Fruit fly (Drosophila melanogaster) whole organism, embryonic: ENCODE data around the gene CG42375.

Experiments
- ATbp ChIP-seq: fragments of 200-800 bp; sonication (Bioruptor generic); optimal IDR thresholded peaks from 2 replicates; lab custom pipeline; 2017; ENCODE audit warnings: missing biosample characterization, mild to moderate bottlenecking, missing genetic modification characterization, missing genetic modification reagents
- CG11456 ChIP-seq: fragments of 200-800 bp; sonication (Bioruptor generic); IDR thresholded peaks from 3 replicates; pipeline ENCODE4 v1.3.6; 2022; ENCODE audit warnings: missing biosample characterization, missing genetic modification characterization
- CG11695 ChIP-seq: fragments of 200-800 bp; sonication (Bioruptor generic); IDR thresholded peaks from 3 replicates; pipeline ENCODE4 v1.3.6; 2022; ENCODE audit warnings: missing biosample characterization, missing genetic modification characterization
- CG12071 ChIP-seq: fragments of 200-800 bp; sonication (Bioruptor generic); optimal IDR thresholded peaks from 3 replicates; lab custom pipeline; 2018; ENCODE audit warnings: missing biosample characterization, mild to moderate bottlenecking, missing genetic modification characterization
- CG17361 ChIP-seq: fragments of 200-800 bp; sonication (Bioruptor generic); IDR thresholded peaks from 3 replicates; pipeline ENCODE4 v1.3.6; 2022; ENCODE audit warnings: missing biosample characterization, missing genetic modification characterization
- CG1832 ChIP-seq: fragments of 200-800 bp; sonication (Bioruptor generic); optimal IDR thresholded peaks from 2 replicates; lab custom pipeline; 2017; ENCODE audit warnings: missing biosample characterization, mild to moderate bottlenecking, missing genetic modification characterization, inconsistent platforms
- CG3163 ChIP-seq: fragments of 200-800 bp; sonication (Bioruptor generic); optimal IDR thresholded peaks from 3 replicates; lab custom pipeline; 2016; ENCODE audit warnings: missing biosample characterization, missing genetic modification characterization
- CG34376 ChIP-seq: fragments of 200-800 bp; sonication (Bioruptor generic); optimal IDR thresholded peaks from 2 replicates; lab custom pipeline; 2018; ENCODE audit warnings: missing biosample characterization, mild to moderate bottlenecking, missing genetic modification characterization
- CG3847 ChIP-seq: fragments of 200-800 bp; sonication (Bioruptor generic); IDR thresholded peaks from 2 replicates; pipeline ENCODE4 v1.3.6; 2022; ENCODE audit warnings: missing biosample characterization, missing genetic modification characterization
- CG4282 ChIP-seq: fragments of 200-800 bp; sonication (Bioruptor generic); optimal IDR thresholded peaks from 2 replicates; lab custom pipeline; 2016; ENCODE audit warnings: missing biosample characterization, missing genetic modification characterization
- CG6683 ChIP-seq: fragments of 200-800 bp; sonication (Bioruptor generic); optimal IDR thresholded peaks from 2 replicates; lab custom pipeline; 2017; ENCODE audit warnings: missing biosample characterization, mild to moderate bottlenecking, missing genetic modification characterization, missing genetic modification reagents
- CG6689 ChIP-seq: fragments of 200-800 bp; sonication (Bioruptor generic); IDR thresholded peaks from 2 replicates; pipeline ENCODE4 v1.3.6; 2022; ENCODE audit warnings: missing biosample characterization, missing genetic modification characterization
- CG6765 ChIP-seq: fragments of 200-800 bp; sonication (Bioruptor generic); optimal IDR thresholded peaks from 3 replicates; lab custom pipeline; 2017; ENCODE audit warnings: missing biosample characterization, mild to moderate bottlenecking, missing genetic modification characterization
- CG7372 ChIP-seq: fragments of 200-800 bp; sonication (Bioruptor generic); IDR thresholded peaks from 2 replicates; pipeline ENCODE4 v1.3.6; 2022; ENCODE audit warnings: missing biosample characterization, missing genetic modification characterization
- CG7556 ChIP-seq: fragments of 200-800 bp; sonication (Bioruptor generic); optimal IDR thresholded peaks from 2 replicates; lab custom pipeline; 2017; ENCODE audit warnings: missing biosample characterization, mild to moderate bottlenecking, missing genetic modification characterization
- D ChIP-seq, 2 experiments: fragments of 200-800 bp in 1 of 2; fragments of >200 bp in 1 of 2; sonication (Bioruptor generic) in 1 of 2; optimal IDR thresholded peaks; 2 replicates in 1 of 2; 3 replicates in 1 of 2; lab custom pipeline; 2017; ENCODE audit warnings: mild to moderate bottlenecking in 1 of 2, missing biosample characterization in 1 of 2, missing genetic modification characterization in 1 of 2, missing genetic modification reagents in 1 of 2
- Dip2 ChIP-seq: fragments of 200-800 bp; sonication (Bioruptor generic); IDR thresholded peaks from 2 replicates; pipeline ENCODE4 v1.3.6; 2022; ENCODE audit warnings: missing biosample characterization, missing genetic modification characterization
- E2f1 ChIP-seq: fragments of 200-800 bp; sonication (Bioruptor generic); IDR thresholded peaks from 2 replicates; pipeline ENCODE4 v1.3.6; 2022; ENCODE audit warnings: missing biosample characterization, missing genetic modification characterization
- Fer2 ChIP-seq: fragments of 200-800 bp; sonication (Bioruptor generic); optimal IDR thresholded peaks from 2 replicates; lab custom pipeline; 2018; ENCODE audit warnings: missing biosample characterization, mild to moderate bottlenecking, missing genetic modification characterization, moderate library complexity
- MTF-1 ChIP-seq: fragments of 200-800 bp; sonication (Bioruptor generic); optimal IDR thresholded peaks from 2 replicates; lab custom pipeline; 2018; ENCODE audit warnings: missing biosample characterization, mild to moderate bottlenecking, missing genetic modification characterization, borderline replicate concordance
- Sin3A ChIP-seq: fragments of >200 bp; optimal IDR thresholded peaks from 2 replicates; lab custom pipeline; 2018
- Spps ChIP-seq: fragments of 200-800 bp; sonication (Bioruptor generic); optimal IDR thresholded peaks from 2 replicates; lab custom pipeline; 2018; ENCODE audit warnings: missing biosample characterization, mild to moderate bottlenecking, missing genetic modification characterization
- Trl ChIP-seq, 3 experiments: fragments of >200 bp in 2 of 3; fragments of 200-800 bp in 1 of 3; sonication (Bioruptor generic) in 1 of 3; optimal IDR thresholded peaks; 2 replicates in 1 of 3; 3 replicates in 2 of 3; lab custom pipeline; 2016 to 2017; ENCODE audit warnings: missing biosample characterization in 1 of 3, missing genetic modification characterization in 1 of 3
- Xrp1 ChIP-seq: fragments of 200-800 bp; sonication (Bioruptor generic); IDR thresholded peaks from 2 replicates; pipeline ENCODE4 v1.3.6; 2022; ENCODE audit warnings: missing biosample characterization, missing genetic modification characterization
- ase ChIP-seq: fragments of 200-800 bp; sonication (Bioruptor generic); IDR thresholded peaks from 3 replicates; pipeline ENCODE4 v1.3.6; 2022; ENCODE audit warnings: missing biosample characterization, missing genetic modification characterization
- ato ChIP-seq: fragments of 200-800 bp; sonication (Bioruptor generic); IDR thresholded peaks from 2 replicates; pipeline ENCODE4 v1.3.6; 2022; ENCODE audit warnings: missing biosample characterization, missing genetic modification characterization; ENCODE audit not compliant: partially characterized antibody
- az2 ChIP-seq: fragments of 200-800 bp; sonication (Bioruptor generic); optimal IDR thresholded peaks from 3 replicates; lab custom pipeline; 2016; ENCODE audit warnings: missing biosample characterization, missing genetic modification characterization
- bcd ChIP-seq: fragments of 200-800 bp; sonication (Bioruptor generic); optimal IDR thresholded peaks from 2 replicates; lab custom pipeline; 2017; ENCODE audit warnings: missing biosample characterization, mild to moderate bottlenecking, missing genetic modification characterization
- bsh ChIP-seq, 2 experiments: fragments of 200-800 bp; sonication (Bioruptor generic); optimal IDR thresholded peaks; 2 replicates each; lab custom pipeline; 2017 to 2018; ENCODE audit warnings: mild to moderate bottlenecking in 2 of 2, missing biosample characterization in 2 of 2, missing genetic modification characterization in 2 of 2, moderate library complexity in 1 of 2
- cato ChIP-seq: fragments of 200-800 bp; sonication (Bioruptor generic); optimal IDR thresholded peaks from 2 replicates; lab custom pipeline; 2016; ENCODE audit warnings: missing biosample characterization, missing genetic modification characterization, borderline replicate concordance
- chif ChIP-seq, 2 experiments: fragments of 200-800 bp; sonication (Bioruptor generic); optimal IDR thresholded peaks; 3 replicates each; lab custom pipeline; 2016; ENCODE audit warnings: missing biosample characterization in 2 of 2, missing genetic modification characterization in 2 of 2
- croc ChIP-seq: fragments of 200-800 bp; sonication (Bioruptor generic); conservative IDR thresholded peaks from 3 replicates; pipeline ENCODE4 v1.3.6; 2022; ENCODE audit warnings: missing biosample characterization, missing genetic modification characterization
- dmrt99B ChIP-seq: fragments of 200-800 bp; sonication (Bioruptor generic); optimal IDR thresholded peaks from 2 replicates; lab custom pipeline; 2018; ENCODE audit warnings: missing biosample characterization, mild to moderate bottlenecking, missing genetic modification characterization, moderate library complexity
- fru ChIP-seq: fragments of >200 bp; optimal IDR thresholded peaks from 2 replicates; lab custom pipeline; 2017
- fu2 ChIP-seq: fragments of 200-800 bp; sonication (Bioruptor generic); optimal IDR thresholded peaks from 2 replicates; lab custom pipeline; 2016; ENCODE audit warnings: missing biosample characterization, missing genetic modification characterization
- gsb ChIP-seq: fragments of 200-800 bp; sonication (Bioruptor generic); IDR thresholded peaks from 2 replicates; pipeline ENCODE4 v1.3.6; 2022; ENCODE audit warnings: missing biosample characterization, missing genetic modification characterization
- hth ChIP-seq: fragments of >200 bp; optimal IDR thresholded peaks from 2 replicates; lab custom pipeline; 2017; ENCODE audit warnings: inconsistent platforms
- ind ChIP-seq: fragments of 200-800 bp; sonication (Bioruptor generic); optimal IDR thresholded peaks from 3 replicates; lab custom pipeline; 2016; ENCODE audit warnings: missing biosample characterization, missing genetic modification characterization
- nerfin-1 ChIP-seq: fragments of 200-800 bp; sonication (Bioruptor generic); optimal IDR thresholded peaks from 3 replicates; lab custom pipeline; 2019; ENCODE audit warnings: missing biosample characterization, mild to moderate bottlenecking, missing genetic modification characterization, moderate library complexity
- oc ChIP-seq: fragments of 200-800 bp; sonication (Bioruptor generic); optimal IDR thresholded peaks from 2 replicates; lab custom pipeline; 2018; ENCODE audit warnings: missing biosample characterization, mild to moderate bottlenecking, missing genetic modification characterization, moderate library complexity
- odd ChIP-seq: fragments of 200-800 bp; sonication (Bioruptor generic); optimal IDR thresholded peaks from 2 replicates; lab custom pipeline; 2017; ENCODE audit warnings: missing biosample characterization, mild to moderate bottlenecking, missing genetic modification characterization
- otp ChIP-seq: fragments of 200-800 bp; sonication (Bioruptor generic); IDR thresholded peaks from 3 replicates; pipeline ENCODE4, ENCODE4 v1.3.6; 2022; ENCODE audit warnings: missing biosample characterization, missing genetic modification characterization
- pb ChIP-seq: fragments of 200-800 bp; sonication (Bioruptor generic); optimal IDR thresholded peaks from 3 replicates; lab custom pipeline; 2016; ENCODE audit warnings: missing biosample characterization, missing genetic modification characterization
- sens-2 ChIP-seq: fragments of 200-800 bp; sonication (Bioruptor generic); IDR thresholded peaks from 2 replicates; pipeline ENCODE4 v1.3.6; 2022; ENCODE audit warnings: missing biosample characterization, missing genetic modification characterization
- sim ChIP-seq: fragments of 200-800 bp; sonication (Bioruptor generic); IDR thresholded peaks from 2 replicates; pipeline ENCODE4 v1.3.6; 2022; ENCODE audit warnings: missing biosample characterization, missing genetic modification characterization
- slbo ChIP-seq: fragments of 200-800 bp; sonication (Bioruptor generic); IDR thresholded peaks from 2 replicates; pipeline ENCODE4 v1.3.6; 2022; ENCODE audit warnings: missing biosample characterization, missing genetic modification characterization
- sna ChIP-seq: fragments of 200-800 bp; sonication (Bioruptor generic); IDR thresholded peaks from 2 replicates; pipeline ENCODE4 v1.3.6; 2022; ENCODE audit warnings: missing biosample characterization, missing genetic modification characterization; ENCODE audit not compliant: partially characterized antibody
- sug ChIP-seq: fragments of 200-800 bp; optimal IDR thresholded peaks from 2 replicates; lab custom pipeline; 2019; ENCODE audit warnings: missing biosample characterization, mild to moderate bottlenecking, missing genetic modification characterization, moderate library complexity
- toy ChIP-seq: fragments of 200-800 bp; sonication (Bioruptor generic); IDR thresholded peaks from 2 replicates; pipeline ENCODE4 v1.3.6; 2022; ENCODE audit warnings: missing biosample characterization, missing genetic modification characterization
- trem ChIP-seq: fragments of 200-800 bp; optimal IDR thresholded peaks from 3 replicates; lab custom pipeline; 2019; ENCODE audit warnings: missing biosample characterization, mild to moderate bottlenecking, missing genetic modification characterization, moderate library complexity
- zfh2 ChIP-seq: fragments of 200-800 bp; sonication (Bioruptor generic); optimal IDR thresholded peaks from 2 replicates; lab custom pipeline; 2016; ENCODE audit warnings: missing biosample characterization, missing genetic modification characterization

Gene CG42375

dm6 chr3R:13800430-13800848 lies 21.0 kb downstream of the CG42375 start (continued):
- TF ChIP-seq ato (GFP tag; lab: Robert Waterston, UW) (no peak), sim (GFP tag; lab: Robert Waterston, UW) (peak; percentile 87), odd (GFP tag; lab: Kevin White, UChicago) (peak; percentile 88), CG3163 (GFP tag; lab: Kevin White, UChicago) (peak; percentile 4), gsb (GFP tag; lab: Robert Waterston, UW) (peak; percentile 86), CG6765 (GFP tag; lab: Kevin White, UChicago) (peak; percentile 82), Fer2 (tag; lab: Kevin White, UChicago) (peak; percentile 72), otp (peak; percentile 93), toy (peak; percentile 84), nerfin-1 (tag; lab: Kevin White, UChicago) (peak; percentile 99), CG7556 (GFP tag; lab: Kevin White, UChicago) (peak; percentile 95), ase (GFP tag; lab: Robert Waterston, UW) (peak; percentile 90), CG17361 (peak; percentile 84), Dip2 (no peak), CG6683 (peak; percentile 94), pb (GFP tag; lab: Kevin White, UChicago) (no peak), D (optimal IDR thresholded peaks at IDR 0.05; lab: Kevin White, UChicago) (no peak), D (GFP tag; optimal IDR thresholded peaks at IDR 0.05; lab: Kevin White, UChicago) (peak; percentile 88), CG11456 (peak; percentile 91), fu2 (GFP tag; lab: Kevin White, UChicago) (no peak), slbo (GFP tag; lab: Robert Waterston, UW) (peak; percentile 95), oc (peak; percentile 84), az2 (GFP tag; lab: Kevin White, UChicago) (peak; percentile 88), zfh2 (GFP tag; lab: Kevin White, UChicago) (peak; percentile 39), Xrp1 (peak; percentile 97), E2f1 (GFP tag; lab: Robert Waterston, UW) (peak; percentile 91), CG7372 (GFP tag; lab: Robert Waterston, UW) (peak; percentile 92), CG1832 (GFP tag; lab: Kevin White, UChicago) (no peak), chif (GFP tag; optimal IDR thresholded peaks at IDR 0.05; lab: Kevin White, UChicago) (peak; percentile 49 to 56), ATbp (GFP tag; lab: Kevin White, UChicago) (peak; percentile 91), fru (lab: Kevin White, UChicago) (no peak), hth (lab: Kevin White, UChicago) (no peak), sug (tag; lab: Kevin White, UChicago) (peak; percentile 62), sna (no peak), Spps (peak; percentile 75), croc (GFP tag; lab: Robert Waterston, UW) (peak; percentile 80), MTF-1 (GFP tag; lab: Kevin White, UChicago) (peak; percentile 67), Sin3A (no peak), CG4282 (GFP tag; lab: Kevin White, UChicago) (no peak), bsh (GFP tag; optimal IDR thresholded peaks at IDR 0.05; lab: Kevin White, UChicago) (peak in 1 of 2 experiments; percentile 89), bcd (GFP tag; lab: Kevin White, UChicago) (peak; percentile 87), cato (GFP tag; lab: Kevin White, UChicago) (peak; percentile 64), sens-2 (GFP tag; lab: Robert Waterston, UW) (peak; percentile 83), CG12071 (GFP tag; lab: Kevin White, UChicago) (peak; percentile 69), CG11695 (GFP tag; lab: Robert Waterston, UW) (peak; percentile 92), trem (tag; lab: Kevin White, UChicago) (peak; percentile 15), CG3847 (GFP tag; lab: Robert Waterston, UW) (peak; percentile 93), CG6689 (GFP tag; lab: Robert Waterston, UW) (peak; percentile 92), dmrt99B (tag; lab: Kevin White, UChicago) (peak; percentile 94), CG34376 (GFP tag; lab: Kevin White, UChicago) (peak; percentile 94), Trl (optimal IDR thresholded peaks at IDR 0.05; lab: Kevin White, UChicago) (peak; percentile 26 to 38), Trl (GFP tag; optimal IDR thresholded peaks at IDR 0.05; lab: Kevin White, UChicago) (peak; percentile 63), ind (GFP tag; lab: Kevin White, UChicago) (peak; percentile 79)
